Worm (Caenorhabditis elegans) whole organism, L3 larva: ENCODE measurements around the gene AH9.6.

ENCODE experiments used
- ama-1 ChIP-seq: fragments of 150-350 bp; optimal IDR thresholded peaks from 2 replicates; lab custom pipeline; 2018
- daf-12 ChIP-seq: fragments of 150-350 bp; optimal IDR thresholded peaks from 2 replicates; lab custom pipeline; 2014; ENCODE audit warnings: missing biosample characterization, missing genetic modification reagents, missing genetic modification characterization
- lsy-12 ChIP-seq: sonication (generic microtip); optimal IDR thresholded peaks from 2 replicates; lab custom pipeline; 2016; ENCODE audit warnings: mild to moderate bottlenecking, missing genetic modification characterization, missing compliant biosample characterization
- nhr-28 ChIP-seq: fragments of 150-350 bp; optimal IDR thresholded peaks from 2 replicates; lab custom pipeline; 2014; ENCODE audit warnings: missing biosample characterization, missing genetic modification characterization
- nhr-77 ChIP-seq: fragments of 150-350 bp; optimal IDR thresholded peaks from 2 replicates; lab custom pipeline; 2014; ENCODE audit warnings: missing biosample characterization, missing genetic modification characterization
- sea-2 ChIP-seq: fragments of 150-350 bp; sonication (generic microtip); optimal IDR thresholded peaks from 4 replicates; lab custom pipeline; 2014; ENCODE audit warnings: missing biosample characterization, missing genetic modification reagents, missing genetic modification characterization
- snpc-4 ChIP-seq: fragments of 150-350 bp; optimal IDR thresholded peaks from 2 replicates; lab custom pipeline; 2014; ENCODE audit warnings: missing biosample characterization, missing genetic modification characterization

DNA sequence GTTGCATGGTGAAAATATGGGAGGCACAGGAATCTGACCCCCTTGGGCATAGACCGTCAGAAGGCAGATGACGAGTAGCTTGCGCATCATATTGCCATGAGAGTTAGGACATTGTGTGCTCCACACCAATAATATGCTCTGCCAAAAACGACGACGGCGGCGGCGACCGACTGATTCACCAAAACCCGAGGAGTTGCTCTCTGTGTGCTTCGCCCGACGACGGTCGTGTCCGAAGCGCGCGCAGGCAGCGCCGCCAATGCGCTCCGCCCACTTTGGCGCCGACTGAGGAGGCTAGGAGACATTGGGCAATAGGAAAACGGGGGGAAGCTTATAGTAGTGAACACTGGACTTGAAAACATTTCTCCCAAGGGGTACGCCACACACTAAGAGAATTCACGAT lies at the start of gene AH9.6:
- TF ChIP-seq snpc-4 (tag; lab: Kevin White, UChicago) (no peak), sea-2 (GFP tag; lab: Kevin White, UChicago) (no peak), nhr-77 (tag; lab: Kevin White, UChicago) (no peak), ama-1 (lab: Kevin White, UChicago) (no peak), daf-12 (tag; lab: Kevin White, UChicago) (no peak), lsy-12 (no peak), nhr-28 (no peak)
